Fruit fly (Drosophila melanogaster) whole organism, prepupa: Measurements from ENCODE around the gene GC2.

Experiments
- Blimp-1 ChIP-seq: fragments of 200-800 bp; sonication (Bioruptor generic); optimal IDR thresholded peaks from 3 replicates; lab custom pipeline; 2017; ENCODE audit warnings: missing biosample characterization, missing genetic modification characterization, mild to moderate bottlenecking, moderate library complexity, missing genetic modification reagents
- CG10631 ChIP-seq: fragments of 200-800 bp; sonication (Bioruptor generic); optimal IDR thresholded peaks from 2 replicates; lab custom pipeline; 2016; ENCODE audit warnings: missing biosample characterization, missing genetic modification characterization
- CG10669 ChIP-seq: fragments of 200-800 bp; sonication (Bioruptor generic); optimal IDR thresholded peaks from 3 replicates; lab custom pipeline; 2018; ENCODE audit warnings: missing biosample characterization, mild to moderate bottlenecking, missing genetic modification characterization, moderate library complexity
- CG11762 ChIP-seq: fragments of 200-800 bp; sonication (Bioruptor generic); optimal IDR thresholded peaks from 3 replicates; lab custom pipeline; 2016; ENCODE audit warnings: missing biosample characterization, missing genetic modification characterization; ENCODE audit not compliant: insufficient read depth
- CG11902 ChIP-seq: fragments of 200-800 bp; sonication (Bioruptor generic); optimal IDR thresholded peaks from 3 replicates; lab custom pipeline; 2016; ENCODE audit warnings: missing biosample characterization, missing genetic modification characterization
- CG15336 ChIP-seq: fragments of 200-800 bp; sonication (Bioruptor generic); IDR thresholded peaks from 2 replicates; pipeline ENCODE4 v1.3.6; 2022; ENCODE audit warnings: missing biosample characterization, missing genetic modification characterization
- CG1621 ChIP-seq: fragments of 200-800 bp; sonication (Bioruptor generic); optimal IDR thresholded peaks from 3 replicates; lab custom pipeline; 2018; ENCODE audit warnings: missing biosample characterization, mild to moderate bottlenecking, missing genetic modification characterization
- CG16779 ChIP-seq: fragments of 200-800 bp; sonication (Bioruptor generic); optimal IDR thresholded peaks from 3 replicates; lab custom pipeline; 2017; ENCODE audit warnings: missing biosample characterization, mild to moderate bottlenecking, missing genetic modification characterization
- CG3032 ChIP-seq: fragments of 200-800 bp; optimal IDR thresholded peaks from 2 replicates; lab custom pipeline; 2019; ENCODE audit warnings: missing biosample characterization, mild to moderate bottlenecking, missing genetic modification characterization, moderate library complexity
- CG31627 ChIP-seq: fragments of 200-800 bp; sonication (Bioruptor generic); optimal IDR thresholded peaks from 3 replicates; lab custom pipeline; 2016; ENCODE audit warnings: missing biosample characterization, missing genetic modification characterization
- CG32006 ChIP-seq: fragments of 200-800 bp; sonication (Bioruptor generic); optimal IDR thresholded peaks from 3 replicates; lab custom pipeline; 2017; ENCODE audit warnings: missing biosample characterization, mild to moderate bottlenecking, missing genetic modification characterization
- CG34406 ChIP-seq: fragments of 200-800 bp; sonication (Bioruptor generic); optimal IDR thresholded peaks from 3 replicates; lab custom pipeline; 2016; ENCODE audit warnings: missing biosample characterization, missing genetic modification characterization
- CG4318 ChIP-seq: fragments of 200-800 bp; sonication (Bioruptor generic); optimal IDR thresholded peaks from 3 replicates; lab custom pipeline; 2017; ENCODE audit warnings: missing biosample characterization, mild to moderate bottlenecking, missing genetic modification characterization
- CG6163 ChIP-seq: fragments of 200-800 bp; sonication (Bioruptor generic); IDR thresholded peaks from 3 replicates; pipeline ENCODE4 v1.3.6; 2022; ENCODE audit warnings: missing biosample characterization, missing genetic modification characterization
- CG6276 ChIP-seq: fragments of 200-800 bp; sonication (Bioruptor generic); optimal IDR thresholded peaks from 2 replicates; lab custom pipeline; 2017; ENCODE audit warnings: missing biosample characterization, mild to moderate bottlenecking, missing genetic modification characterization
- CG6808 ChIP-seq: fragments of 200-800 bp; sonication (Bioruptor generic); optimal IDR thresholded peaks from 3 replicates; lab custom pipeline; 2017; ENCODE audit warnings: missing biosample characterization, missing genetic modification characterization, mild to moderate bottlenecking, moderate library complexity, missing genetic modification reagents
- CG6854 ChIP-seq: fragments of 200-800 bp; sonication (Bioruptor generic); optimal IDR thresholded peaks from 2 replicates; lab custom pipeline; 2017; ENCODE audit warnings: missing biosample characterization, mild to moderate bottlenecking, missing genetic modification characterization
- CG8119 ChIP-seq: fragments of 200-800 bp; sonication (Bioruptor generic); IDR thresholded peaks from 3 replicates; pipeline ENCODE4 v1.3.6; 2022; ENCODE audit warnings: missing biosample characterization, missing genetic modification characterization
- CG8319 ChIP-seq: fragments of 200-800 bp; sonication (Bioruptor generic); optimal IDR thresholded peaks from 3 replicates; lab custom pipeline; 2016; ENCODE audit warnings: missing biosample characterization, missing genetic modification characterization
- CG8632 ChIP-seq: fragments of 200-800 bp; sonication (Bioruptor generic); optimal IDR thresholded peaks from 3 replicates; lab custom pipeline; 2016; ENCODE audit warnings: missing biosample characterization, missing genetic modification characterization
- CG9139 ChIP-seq: fragments of 200-800 bp; sonication (Bioruptor generic); optimal IDR thresholded peaks from 3 replicates; lab custom pipeline; 2017; ENCODE audit warnings: missing biosample characterization, mild to moderate bottlenecking, missing genetic modification characterization
- Eip78C ChIP-seq: fragments of 200-800 bp; sonication (Bioruptor generic); peaks from one replicate; lab custom pipeline; 2016; ENCODE audit warnings: missing biosample characterization, missing genetic modification characterization
- Eip93F ChIP-seq: fragments of 200-800 bp; sonication (Bioruptor generic); optimal IDR thresholded peaks from 2 replicates; lab custom pipeline; 2016; ENCODE audit warnings: missing biosample characterization, mild to moderate bottlenecking, missing genetic modification characterization
- Ets21C ChIP-seq: fragments of 200-800 bp; sonication (Bioruptor generic); optimal IDR thresholded peaks from 3 replicates; lab custom pipeline; 2016; ENCODE audit warnings: missing biosample characterization, missing genetic modification characterization
- Ets96B ChIP-seq: fragments of 200-800 bp; optimal IDR thresholded peaks from 2 replicates; lab custom pipeline; 2019; ENCODE audit warnings: missing biosample characterization, mild to moderate bottlenecking, missing genetic modification characterization, moderate library complexity
- Gug ChIP-seq: fragments of 200-800 bp; sonication (Bioruptor generic); IDR thresholded peaks from 2 replicates; pipeline ENCODE4 v1.3.6; 2022; ENCODE audit warnings: missing biosample characterization, missing genetic modification characterization
- Hr38 ChIP-seq: sonication (Bioruptor generic); optimal IDR thresholded peaks from 2 replicates; lab custom pipeline; 2016; ENCODE audit warnings: missing biosample characterization, missing genetic modification characterization
- Hr39 ChIP-seq: fragments of 200-800 bp; sonication (Bioruptor generic); optimal IDR thresholded peaks from 2 replicates; lab custom pipeline; 2016; ENCODE audit warnings: missing biosample characterization, missing genetic modification characterization
- Hr4 ChIP-seq: fragments of 200-800 bp; sonication (Bioruptor generic); optimal IDR thresholded peaks from 3 replicates; lab custom pipeline; 2016; ENCODE audit warnings: missing biosample characterization, missing genetic modification characterization
- Lpt ChIP-seq: fragments of 200-800 bp; sonication (Bioruptor generic); optimal IDR thresholded peaks from 3 replicates; lab custom pipeline; 2016; ENCODE audit warnings: missing biosample characterization, missing genetic modification characterization
- Met ChIP-seq: fragments of 200-800 bp; sonication (Bioruptor generic); optimal IDR thresholded peaks from 3 replicates; lab custom pipeline; 2016; ENCODE audit warnings: missing biosample characterization, missing genetic modification characterization
- OdsH ChIP-seq: fragments of 200-800 bp; sonication (Bioruptor generic); optimal IDR thresholded peaks from 3 replicates; lab custom pipeline; 2016; ENCODE audit warnings: missing biosample characterization, missing genetic modification characterization
- Smox ChIP-seq: fragments of 200-800 bp; sonication (Bioruptor generic); optimal IDR thresholded peaks from 3 replicates; lab custom pipeline; 2016; ENCODE audit warnings: missing biosample characterization, missing genetic modification characterization
- Sox102F ChIP-seq: fragments of 200-800 bp; sonication (Bioruptor generic); optimal IDR thresholded peaks from 2 replicates; lab custom pipeline; 2016; ENCODE audit warnings: missing biosample characterization, mild to moderate bottlenecking, missing genetic modification characterization
- Sox14 ChIP-seq: fragments of 200-800 bp; sonication (Bioruptor generic); optimal IDR thresholded peaks from 3 replicates; lab custom pipeline; 2016; ENCODE audit warnings: missing biosample characterization, missing genetic modification characterization
- achi ChIP-seq: fragments of 200-800 bp; sonication (Bioruptor generic); optimal IDR thresholded peaks from 3 replicates; lab custom pipeline; 2016; ENCODE audit warnings: missing biosample characterization, missing genetic modification characterization
- cyc ChIP-seq: fragments of 200-800 bp; sonication (Bioruptor generic); optimal IDR thresholded peaks from 3 replicates; lab custom pipeline; 2016; ENCODE audit warnings: missing biosample characterization, missing genetic modification characterization
- dsx ChIP-seq: fragments of 200-800 bp; optimal IDR thresholded peaks from 3 replicates; lab custom pipeline; 2019; ENCODE audit warnings: missing biosample characterization, mild to moderate bottlenecking, missing genetic modification characterization, moderate library complexity; ENCODE audit not compliant: poor library complexity, severe bottlenecking
- eg ChIP-seq: fragments of 200-800 bp; sonication (Bioruptor generic); IDR thresholded peaks from 3 replicates; pipeline ENCODE4 v1.3.6; 2022; ENCODE audit warnings: missing biosample characterization, missing genetic modification characterization
- esn ChIP-seq: fragments of 200-800 bp; sonication (Bioruptor generic); optimal IDR thresholded peaks from 2 replicates; lab custom pipeline; 2016; ENCODE audit warnings: missing biosample characterization, mild to moderate bottlenecking, missing genetic modification characterization, moderate library complexity
- fd85E ChIP-seq: fragments of 200-800 bp; sonication (Bioruptor generic); optimal IDR thresholded peaks from 3 replicates; lab custom pipeline; 2016; ENCODE audit warnings: missing biosample characterization, missing genetic modification characterization
- fkh ChIP-seq: fragments of 200-800 bp; sonication (Bioruptor generic); optimal IDR thresholded peaks from 3 replicates; lab custom pipeline; 2017; ENCODE audit warnings: missing biosample characterization, mild to moderate bottlenecking, missing genetic modification characterization, moderate library complexity
- lz ChIP-seq: fragments of 200-800 bp; sonication (Bioruptor generic); optimal IDR thresholded peaks from 3 replicates; lab custom pipeline; 2016; ENCODE audit warnings: missing biosample characterization, missing genetic modification characterization
- pdm3 ChIP-seq: fragments of 200-800 bp; sonication (Bioruptor generic); optimal IDR thresholded peaks from 3 replicates; lab custom pipeline; 2016; ENCODE audit warnings: missing biosample characterization, missing genetic modification characterization
- salr ChIP-seq, 2 experiments: fragments of 200-800 bp; sonication (Bioruptor generic); optimal IDR thresholded peaks; 3 replicates each; lab custom pipeline; 2016 to 2018; ENCODE audit warnings: missing biosample characterization in 2 of 2, missing genetic modification characterization in 2 of 2, mild to moderate bottlenecking in 1 of 2
- ss ChIP-seq, 2 experiments: fragments of 200-800 bp; sonication (Bioruptor generic); optimal IDR thresholded peaks; 2 replicates in 1 of 2; 3 replicates in 1 of 2; lab custom pipeline; 2017 to 2018; ENCODE audit warnings: mild to moderate bottlenecking in 2 of 2, missing biosample characterization in 2 of 2, missing genetic modification characterization in 2 of 2, moderate library complexity in 1 of 2
- svp ChIP-seq: fragments of 200-800 bp; sonication (Bioruptor generic); peaks from one replicate; lab custom pipeline; 2016; ENCODE audit warnings: missing biosample characterization, missing genetic modification characterization
- vri ChIP-seq: fragments of 200-800 bp; sonication (Bioruptor generic); optimal IDR thresholded peaks from 3 replicates; lab custom pipeline; 2016; ENCODE audit warnings: missing biosample characterization, mild to moderate bottlenecking, missing genetic modification characterization

GC2 gene

DNA sequence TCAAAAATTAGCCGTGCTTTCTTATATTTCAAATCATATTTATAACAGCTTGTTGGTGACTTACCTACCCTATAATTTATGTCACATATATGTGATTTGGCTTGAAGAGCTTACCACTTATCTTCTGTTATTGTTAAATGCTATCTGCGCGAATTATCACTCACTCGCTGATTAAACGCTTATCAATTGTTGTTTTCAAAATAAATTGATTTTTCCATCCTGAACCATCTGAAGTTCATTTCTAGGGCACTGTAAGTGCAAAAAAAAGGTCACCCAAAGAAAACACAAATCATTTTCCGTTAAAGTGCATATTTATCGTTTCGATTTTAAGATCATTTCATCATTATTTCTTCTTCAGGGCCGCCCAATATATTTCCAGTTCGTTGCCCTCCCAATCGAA, 6.8 kb downstream of the GC2 start:
- TF ChIP-seq Eip78C (GFP tag; lab: Kevin White, UChicago): no peak
- peak; percentile 5 for TF ChIP-seq vri (GFP tag; lab: Kevin White, UChicago)
- TF ChIP-seq svp (GFP tag; lab: Kevin White, UChicago): peak; percentile 92

- TF ChIP-seq Hr38 (GFP tag; lab: Kevin White, UChicago) (no peak), CG8319 (GFP tag; lab: Kevin White, UChicago) (no peak), eg (no peak), cyc (GFP tag; lab: Kevin White, UChicago) (peak; percentile 49), OdsH (GFP tag; lab: Kevin White, UChicago) (peak; percentile 48), CG11902 (GFP tag; lab: Kevin White, UChicago) (no peak), Hr4 (GFP tag; lab: Kevin White, UChicago) (peak; percentile 26), Gug (GFP tag; lab: Robert Waterston, UW) (0 out of 2 replicates have a peak, but pooled peaks have one; percentile 20), Ets96B (tag; lab: Kevin White, UChicago) (peak; percentile 59), svp (GFP tag; lab: Kevin White, UChicago) (peak; percentile 82), CG6854 (GFP tag; lab: Kevin White, UChicago) (no peak), lz (GFP tag; lab: Kevin White, UChicago) (peak; percentile 57), CG34406 (GFP tag; lab: Kevin White, UChicago) (peak; percentile 43), CG16779 (tag; lab: Kevin White, UChicago) (no peak), Blimp-1 (GFP tag; lab: Kevin White, UChicago) (no peak), Eip78C (GFP tag; lab: Kevin White, UChicago) (peak; percentile 84), Lpt (GFP tag; lab: Kevin White, UChicago) (peak; percentile 3), CG8119 (0 out of 3 replicates have a peak, but pooled peaks have one; percentile 40), CG32006 (peak; percentile 25), CG3032 (tag; lab: Kevin White, UChicago) (peak; percentile 40), CG1621 (tag; lab: Kevin White, UChicago) (peak; percentile 59), CG15336 (GFP tag; lab: Robert Waterston, UW) (0 out of 2 replicates have a peak, but pooled peaks have one; percentile 22), Hr39 (GFP tag; lab: Kevin White, UChicago) (peak; percentile 48), ss (GFP tag; optimal IDR thresholded peaks at IDR 0.05; lab: Kevin White, UChicago) (peak in 1 of 2 experiments; percentile 21), CG10669 (GFP tag; lab: Kevin White, UChicago) (peak; percentile 57), Ets21C (GFP tag; lab: Kevin White, UChicago) (peak; percentile 26), CG6276 (GFP tag; lab: Kevin White, UChicago) (no peak), vri (GFP tag; lab: Kevin White, UChicago) (peak; percentile 14), Smox (GFP tag; lab: Kevin White, UChicago) (peak; percentile 41), CG8632 (GFP tag; lab: Kevin White, UChicago) (peak; percentile 46), pdm3 (GFP tag; lab: Kevin White, UChicago) (peak; percentile 46), Eip93F (no peak), salr (GFP tag; optimal IDR thresholded peaks at IDR 0.05; lab: Kevin White, UChicago) (no peak), CG6808 (GFP tag; lab: Kevin White, UChicago) (peak; percentile 5), esn (GFP tag; lab: Kevin White, UChicago) (peak; percentile 46), CG10631 (GFP tag; lab: Kevin White, UChicago) (peak; percentile 41), Sox102F (GFP tag; lab: Kevin White, UChicago) (peak; percentile 64), achi (GFP tag; lab: Kevin White, UChicago) (peak; percentile 9), Met (peak; percentile 62), CG6163 (GFP tag; lab: Robert Waterston, UW) (peak; percentile 58; the same call in 2 of the 3 replicates), Sox14 (GFP tag; lab: Kevin White, UChicago) (peak; percentile 50), CG4318 (no peak), CG11762 (GFP tag; lab: Kevin White, UChicago) (peak; percentile 32), CG31627 (GFP tag; lab: Kevin White, UChicago) (peak; percentile 59), fd85E (GFP tag; lab: Kevin White, UChicago) (no peak), CG9139 (GFP tag; lab: Kevin White, UChicago) (no peak), dsx (GFP tag; lab: Kevin White, UChicago) (peak; percentile 24), fkh (GFP tag; lab: Kevin White, UChicago) (no peak)
Measured at dm6 chr3R:11979879-11980571, 8.5 kb downstream of the GC2 start, which contains the start of gene CG18547. Gene CG18547 (minus strand): TSS chr3R:11980390.
